Worm (Caenorhabditis elegans) whole organism, mixed stage, embryonic: ENCODE measurements around the gene abi-1.

Experiments
- mab-5 ChIP-seq: fragments of 150-350 bp; optimal IDR thresholded peaks from 2 replicates; lab custom pipeline; 2014; ENCODE audit warnings: missing biosample characterization, missing genetic modification characterization
- snpc-4 ChIP-seq: fragments of 150-350 bp; optimal IDR thresholded peaks from 2 replicates; lab custom pipeline; 2014; ENCODE audit warnings: missing biosample characterization, missing genetic modification characterization
- ztf-11 ChIP-seq: fragments of 150-350 bp; optimal IDR thresholded peaks from 2 replicates; lab custom pipeline; 2014; ENCODE audit warnings: missing biosample characterization, missing genetic modification characterization

- TF ChIP-seq mab-5 (tag; lab: Kevin White, UChicago) (peak; percentile 60), ztf-11 (tag; lab: Kevin White, UChicago) (peak; percentile 69), snpc-4 (tag; lab: Kevin White, UChicago) (no peak)
These were observed 13.6 kb downstream of the abi-1 start, which contains the start of the genes ska-3 and rps-12 for ce11 chrIII:5678935-5679334.
